Fruit fly (Drosophila melanogaster): Measurements from ENCODE around the gene Mst87F.
A peak's percentile ranks its signal among the peaks of the same experiment; 100 is the strongest.

The Mst87F gene

dm6 chr3R:13801184-13802056 lies 26.4 kb downstream of the Mst87F start (continued):
- TF ChIP-seq CG42726 (GFP tag; IDR thresholded peaks at IDR 0.05; ENCODE audit: partially characterized antibody) (no peak), NfI (GFP tag; optimal IDR thresholded peaks at IDR 0.05) (no peak), CG17612 (GFP tag; IDR thresholded peaks at IDR 0.05) (no peak), lmd (GFP tag; IDR thresholded peaks at IDR 0.05) (no peak), CG14667 (GFP tag; IDR thresholded peaks at IDR 0.05) (no peak), sr (GFP tag; IDR thresholded peaks at IDR 0.05) (peak; percentile 48; the same call in 1 of the 3 replicates), CG15269 (tag; optimal IDR thresholded peaks at IDR 0.05) (no peak), Dp (GFP tag; optimal IDR thresholded peaks at IDR 0.05) (no peak), cato (GFP tag; optimal IDR thresholded peaks at IDR 0.05; ENCODE audit: borderline replicate concordance) (no peak), zen2 (GFP tag; IDR thresholded peaks at IDR 0.05; ENCODE audit: partially characterized antibody) (no peak), zfh2 (GFP tag; optimal IDR thresholded peaks at IDR 0.05) (no peak), pnt (GFP tag; optimal IDR thresholded peaks at IDR 0.05) (no peak), CG11560 (tag; IDR thresholded peaks at IDR 0.05) (no peak), ham (GFP tag; IDR thresholded peaks at IDR 0.05) (no peak), toy (GFP tag; IDR thresholded peaks at IDR 0.05) (no peak), CG12236 (GFP tag; optimal IDR thresholded peaks at IDR 0.05) (no peak), CG4820 (GFP tag; optimal IDR thresholded peaks at IDR 0.05) (no peak), Gsc (GFP tag; IDR thresholded peaks at IDR 0.05) (no peak), psq (GFP tag; optimal IDR thresholded peaks at IDR 0.05) (no peak), CG17359 (tag; optimal IDR thresholded peaks at IDR 0.05) (no peak), pros (GFP tag; optimal IDR thresholded peaks at IDR 0.05) (peak; percentile 13), kni (GFP tag; optimal IDR thresholded peaks at IDR 0.05) (no peak), CkIIα-i1 (GFP tag; IDR thresholded peaks at IDR 0.05) (no peak), ac (GFP tag; optimal IDR thresholded peaks at IDR 0.05) (no peak), chif (GFP tag; optimal IDR thresholded peaks at IDR 0.05) (no peak), maf-S (GFP tag; optimal IDR thresholded peaks at IDR 0.05) (no peak), CG12659 (GFP tag; optimal IDR thresholded peaks at IDR 0.05) (no peak), Oli (tag; optimal IDR thresholded peaks at IDR 0.05) (no peak), yki (optimal IDR thresholded peaks at IDR 0.05) (no peak), E2f1 (GFP tag; IDR thresholded peaks at IDR 0.05) (peak; percentile 13; the same call in 1 of the 2 replicates), dimm (GFP tag; IDR thresholded peaks at IDR 0.05) (no peak), fd3F (GFP tag; optimal IDR thresholded peaks at IDR 0.05) (no peak), CG2678 (tag; optimal IDR thresholded peaks at IDR 0.05) (no peak), Hr51 (GFP tag; optimal IDR thresholded peaks at IDR 0.05) (peak in 1 of 2 experiments; percentile 16), CG13287 (GFP tag; IDR thresholded peaks at IDR 0.05; ENCODE audit: partially characterized antibody) (no peak), CG2199 (GFP tag; IDR thresholded peaks at IDR 0.05) (no peak), sqz (GFP tag; optimal IDR thresholded peaks at IDR 0.05) (peak; percentile 86), CG13775 (GFP tag; optimal IDR thresholded peaks at IDR 0.05) (no peak), Lim3 (GFP tag; IDR thresholded peaks at IDR 0.05) (no peak), Asciz (GFP tag; optimal IDR thresholded peaks at IDR 0.05) (no peak), Six4 (GFP tag; optimal IDR thresholded peaks at IDR 0.05) (no peak), ranshi (GFP tag; IDR thresholded peaks at IDR 0.05) (no peak), CG15479 (GFP tag; optimal IDR thresholded peaks at IDR 0.05) (no peak), CG8281 (tag; optimal IDR thresholded peaks at IDR 0.05) (peak; percentile 19), CG43689 (GFP tag; IDR thresholded peaks at IDR 0.05) (no peak), CG31388 (GFP tag; optimal IDR thresholded peaks at IDR 0.05) (no peak), CG1233 (GFP tag; optimal IDR thresholded peaks at IDR 0.05) (no peak), CG12104 (GFP tag; optimal IDR thresholded peaks at IDR 0.05) (no peak), CG8944 (GFP tag; optimal IDR thresholded peaks at IDR 0.05) (no peak), CG2129 (GFP tag; IDR thresholded peaks at IDR 0.05; ENCODE audit: partially characterized antibody) (no peak)
